Fruit fly (Drosophila melanogaster): Measurements from ENCODE around the gene Prx1.

Gene Prx1

DNA sequence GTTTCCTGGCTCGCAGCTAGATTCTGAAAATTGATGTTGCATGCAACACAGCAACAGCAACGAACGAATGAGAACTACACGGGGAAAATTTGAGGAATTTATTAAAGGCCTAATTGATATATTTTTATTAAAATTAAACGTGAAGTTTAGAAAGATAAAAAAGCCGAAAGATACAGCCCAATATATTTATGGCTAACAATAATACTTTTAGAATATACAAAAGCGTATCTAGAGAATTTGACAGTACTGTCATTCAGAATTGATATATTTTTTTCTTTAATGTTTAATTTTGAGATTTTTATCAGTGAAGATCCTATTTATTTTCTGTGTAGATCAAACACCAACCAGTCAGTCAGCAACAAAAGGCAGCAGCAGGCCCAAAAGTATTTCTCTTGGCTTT is 33.1 kb downstream of the Prx1 start (continued):
- TF ChIP-seq Smox (GFP tag; optimal IDR thresholded peaks at IDR 0.05) = no peak
- TF ChIP-seq Gug (GFP tag; IDR thresholded peaks at IDR 0.05) = peak; percentile 39; the same call in 1 of the 2 replicates
- peak; percentile 53 for TF ChIP-seq Sox14 (GFP tag; optimal IDR thresholded peaks at IDR 0.05)
- peak; percentile 53 for TF ChIP-seq Eip75B (GFP tag; optimal IDR thresholded peaks at IDR 0.05)
- peak; percentile 36 for TF ChIP-seq svp (GFP tag)
- TF ChIP-seq net (GFP tag; optimal IDR thresholded peaks at IDR 0.05) = peak; percentile 51
- TF ChIP-seq CG11762 (GFP tag; optimal IDR thresholded peaks at IDR 0.05; ENCODE audit: insufficient read depth) = peak; percentile 28
- peak; percentile 31 for TF ChIP-seq spab (GFP tag; optimal IDR thresholded peaks at IDR 0.05)
- no peak for TF ChIP-seq Blimp-1 (GFP tag; optimal IDR thresholded peaks at IDR 0.05)
- no peak for TF ChIP-seq Eip93F (GFP tag; optimal IDR thresholded peaks at IDR 0.05)
- TF ChIP-seq Sox15 (GFP tag; optimal IDR thresholded peaks at IDR 0.05) = no peak
- no peak for TF ChIP-seq CG31627 (GFP tag; optimal IDR thresholded peaks at IDR 0.05)
- TF ChIP-seq Ets21C (GFP tag; optimal IDR thresholded peaks at IDR 0.05) = no peak
- TF ChIP-seq CG3919 (GFP tag; optimal IDR thresholded peaks at IDR 0.05) = peak; percentile 62
- no peak for TF ChIP-seq cyc (GFP tag; optimal IDR thresholded peaks at IDR 0.05)
- peak; percentile 50 for TF ChIP-seq acj6 (GFP tag; optimal IDR thresholded peaks at IDR 0.05)
- TF ChIP-seq Hr4 (GFP tag; optimal IDR thresholded peaks at IDR 0.05) = peak; percentile 56
- TF ChIP-seq CG9139 (GFP tag; optimal IDR thresholded peaks at IDR 0.05) = peak; percentile 28
- TF ChIP-seq CG10631 (GFP tag; optimal IDR thresholded peaks at IDR 0.05) = peak; percentile 72
- TF ChIP-seq Sox102F (GFP tag; optimal IDR thresholded peaks at IDR 0.05) = no peak
- TF ChIP-seq CG8119 (GFP tag; IDR thresholded peaks at IDR 0.05) = peak; percentile 78
- peak; percentile 91 for TF ChIP-seq Eip78C (GFP tag)
- no peak for TF ChIP-seq vri (GFP tag; optimal IDR thresholded peaks at IDR 0.05)

DNA sequence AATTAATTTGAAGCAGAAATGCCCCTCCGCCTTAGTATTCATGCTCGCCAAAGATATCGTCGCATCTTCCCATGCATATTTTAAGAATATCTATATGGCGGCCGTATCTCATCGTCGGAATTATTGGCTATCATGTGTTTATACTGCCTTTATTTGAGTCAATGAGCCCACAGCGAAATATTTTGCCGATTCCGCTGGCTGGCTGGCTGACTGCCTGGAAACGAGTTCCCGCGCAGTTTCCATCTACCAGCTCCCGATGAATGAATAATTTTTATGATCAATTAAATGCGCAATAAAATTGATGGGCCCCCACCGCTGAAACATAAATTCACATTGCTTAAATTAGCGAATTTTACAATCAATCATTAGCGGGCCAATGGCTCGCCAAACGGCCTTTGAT is 35.8 kb downstream of the Prx1 start:
- no peak for TF ChIP-seq CG6163 (GFP tag; IDR thresholded peaks at IDR 0.05)
- no peak for TF ChIP-seq pdm3 (GFP tag; optimal IDR thresholded peaks at IDR 0.05)
- peak; percentile 4 for TF ChIP-seq CG6276 (GFP tag; optimal IDR thresholded peaks at IDR 0.05)
- no peak for TF ChIP-seq CG31627 (GFP tag; optimal IDR thresholded peaks at IDR 0.05)

DNA sequence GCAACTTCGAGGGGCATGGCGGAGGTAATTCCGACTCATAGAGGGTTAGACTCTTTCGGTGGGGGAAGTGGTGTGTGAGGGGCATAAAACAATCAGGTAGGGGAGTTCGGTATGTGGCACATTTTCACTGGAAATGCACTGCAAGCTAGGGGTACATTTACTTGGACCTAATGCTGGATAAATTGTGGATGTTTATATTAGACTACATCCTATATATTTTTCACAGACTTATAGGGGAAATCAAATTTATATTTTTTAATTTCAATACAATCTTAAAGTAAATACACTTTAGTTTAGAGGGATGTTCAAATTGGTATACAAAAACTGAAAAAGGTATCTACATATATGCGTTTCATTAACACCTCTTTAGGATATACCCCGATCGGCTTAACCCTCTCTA is 38.1 kb downstream of the Prx1 start:
- peak; percentile 55; the same call in 2 of the 3 replicates for TF ChIP-seq CG8119 (GFP tag; IDR thresholded peaks at IDR 0.05)
- peak; percentile 17 for TF ChIP-seq CG4318 (GFP tag; optimal IDR thresholded peaks at IDR 0.05)
- no peak for TF ChIP-seq Ets21C (GFP tag; optimal IDR thresholded peaks at IDR 0.05)
- TF ChIP-seq CG9139 (GFP tag; optimal IDR thresholded peaks at IDR 0.05) = no peak
- TF ChIP-seq CG32006 (GFP tag; optimal IDR thresholded peaks at IDR 0.05) = peak; percentile 51
- TF ChIP-seq CG6276 (GFP tag; optimal IDR thresholded peaks at IDR 0.05) = peak; percentile 4
- no peak for TF ChIP-seq Eip75B (GFP tag; optimal IDR thresholded peaks at IDR 0.05)
- no peak for TF ChIP-seq Hr39 (GFP tag; optimal IDR thresholded peaks at IDR 0.05)
- TF ChIP-seq CG15336 (GFP tag; IDR thresholded peaks at IDR 0.05) = peak; percentile 59; the same call in 1 of the 2 replicates
- TF ChIP-seq Hr4 (GFP tag; optimal IDR thresholded peaks at IDR 0.05) = peak; percentile 64
- TF ChIP-seq eg (GFP tag; IDR thresholded peaks at IDR 0.05) = 0 out of 3 replicates have a peak, but pooled peaks have one; percentile 11
- TF ChIP-seq pdm3 (GFP tag; optimal IDR thresholded peaks at IDR 0.05) = peak; percentile 17
- no peak for TF ChIP-seq CG10631 (GFP tag; optimal IDR thresholded peaks at IDR 0.05)
- TF ChIP-seq Smox (GFP tag; optimal IDR thresholded peaks at IDR 0.05) = no peak
- TF ChIP-seq svp (GFP tag) = peak; percentile 52
- no peak for TF ChIP-seq Hr38 (GFP tag; optimal IDR thresholded peaks at IDR 0.05)

DNA sequence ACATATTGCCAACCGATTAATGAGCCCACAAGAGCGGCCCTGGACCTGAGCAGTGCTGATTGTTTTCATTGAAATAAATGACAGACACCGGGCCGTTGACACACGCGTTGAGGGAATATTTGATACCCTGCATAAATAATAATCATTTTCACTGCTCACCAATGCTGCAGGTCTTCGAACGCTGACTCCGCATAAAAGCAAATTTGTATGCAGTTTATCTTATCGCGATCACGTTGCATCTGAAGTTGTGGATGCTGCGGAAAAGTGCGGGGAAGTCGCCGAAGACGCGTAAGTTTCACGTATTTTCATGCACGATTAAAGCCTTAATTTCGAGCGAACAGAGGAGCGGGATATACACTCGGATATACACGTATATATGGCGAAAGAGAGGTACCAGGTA is 38.7 kb downstream of the Prx1 start:
- peak; percentile 59 for TF ChIP-seq CG6854 (GFP tag; optimal IDR thresholded peaks at IDR 0.05)
- TF ChIP-seq Lpt (GFP tag; optimal IDR thresholded peaks at IDR 0.05) = no peak
- TF ChIP-seq dsx (GFP tag; optimal IDR thresholded peaks at IDR 0.05; ENCODE audit: poor library complexity, severe bottlenecking) = peak; percentile 45
- TF ChIP-seq CG6163 (GFP tag; IDR thresholded peaks at IDR 0.05) = peak; percentile 19; the same call in 1 of the 3 replicates
- TF ChIP-seq CG8319 (GFP tag; optimal IDR thresholded peaks at IDR 0.05) = no peak
- TF ChIP-seq Eip78C (GFP tag) = peak; percentile 27
- TF ChIP-seq CG1621 (tag; optimal IDR thresholded peaks at IDR 0.05) = peak; percentile 55

Data from whole organism, prepupa.